Worm (Caenorhabditis elegans) whole organism, L3 larva: Measurements from ENCODE around the gene C08A9.10.

Experiments used
- ceh-28 ChIP-seq: fragments of 150-350 bp; optimal IDR thresholded peaks from 2 replicates; lab custom pipeline; 2014; ENCODE audit warnings: missing biosample characterization, missing genetic modification reagents, missing genetic modification characterization
- egl-5 ChIP-seq: fragments of 150-350 bp; optimal IDR thresholded peaks from 2 replicates; lab custom pipeline; 2017; ENCODE audit warnings: missing biosample characterization, missing genetic modification reagents, missing genetic modification characterization, inconsistent platforms
- elt-3 ChIP-seq, 3 experiments: fragments of 150-350 bp in 1 of 3; sonication (generic microtip) in 2 of 3; optimal IDR thresholded peaks; 2 replicates in 2 of 3; 4 replicates in 1 of 3; lab custom pipeline; 2014 to 2017; ENCODE audit warnings: missing biosample characterization in 3 of 3, missing genetic modification characterization in 3 of 3
- fkh-10 ChIP-seq: sonication (generic microtip); optimal IDR thresholded peaks from 2 replicates; lab custom pipeline; 2017; ENCODE audit warnings: missing biosample characterization, missing genetic modification reagents, missing genetic modification characterization
- lsy-12 ChIP-seq: sonication (generic microtip); optimal IDR thresholded peaks from 2 replicates; lab custom pipeline; 2016; ENCODE audit warnings: mild to moderate bottlenecking, missing genetic modification characterization, missing compliant biosample characterization
- nhr-11 ChIP-seq: fragments of 150-350 bp; optimal IDR thresholded peaks from 2 replicates; lab custom pipeline; 2014; ENCODE audit warnings: missing biosample characterization, missing genetic modification characterization
- nhr-28 ChIP-seq: fragments of 150-350 bp; optimal IDR thresholded peaks from 2 replicates; lab custom pipeline; 2014; ENCODE audit warnings: missing biosample characterization, missing genetic modification characterization
- pqm-1 ChIP-seq: fragments of 150-350 bp; optimal IDR thresholded peaks from 2 replicates; lab custom pipeline; 2017; ENCODE audit warnings: missing biosample characterization, missing genetic modification characterization, inconsistent platforms
- snpc-4 ChIP-seq: fragments of 150-350 bp; optimal IDR thresholded peaks from 2 replicates; lab custom pipeline; 2014; ENCODE audit warnings: missing biosample characterization, missing genetic modification characterization
- unc-62 ChIP-seq: fragments of 150-350 bp; sonication (generic microtip); optimal IDR thresholded peaks from 4 replicates; lab custom pipeline; 2014; ENCODE audit warnings: missing biosample characterization, missing genetic modification reagents, missing genetic modification characterization
- zag-1 ChIP-seq: fragments of 150-350 bp; optimal IDR thresholded peaks from 2 replicates; lab custom pipeline; 2014; ENCODE audit warnings: missing biosample characterization, missing genetic modification characterization
- ztf-11 ChIP-seq: fragments of 150-350 bp; optimal IDR thresholded peaks from 2 replicates; lab custom pipeline; 2014; ENCODE audit warnings: missing biosample characterization, missing genetic modification characterization

- TF ChIP-seq nhr-11 (tag; lab: Kevin White, UChicago) = no peak
- no peak for TF ChIP-seq unc-62 (GFP tag; lab: Kevin White, UChicago)
- no peak for TF ChIP-seq fkh-10
- no peak for TF ChIP-seq pqm-1
- no peak for TF ChIP-seq snpc-4 (tag; lab: Kevin White, UChicago)
- TF ChIP-seq elt-3 (tag; optimal IDR thresholded peaks at IDR 0.05; lab: Kevin White, UChicago) = no peak
- TF ChIP-seq zag-1 (tag; lab: Kevin White, UChicago) = no peak
- TF ChIP-seq ceh-28 (tag; lab: Kevin White, UChicago) = no peak
- TF ChIP-seq nhr-28 (tag; lab: Kevin White, UChicago) = no peak
- no peak for TF ChIP-seq egl-5 (tag; lab: Kevin White, UChicago)
- TF ChIP-seq lsy-12 (tag; lab: Kevin White, UChicago) = no peak
- no peak for TF ChIP-seq ztf-11 (tag; lab: Kevin White, UChicago)
Measured at ce11 chrX:17096508-17097234, 15.7 kb downstream of the C08A9.10 start, which contains the start of gene lido-1.
